Worm (Caenorhabditis elegans): ENCODE results near the gene rom-1.

ce11 chrIII:4944213-4944612 lies 37.2 kb downstream of the rom-1 start, which contains the start of gene ntl-9:
- TF ChIP-seq ceh-16 (tag; optimal IDR thresholded peaks at IDR 0.05) = no peak
- TF ChIP-seq nhr-28 (tag; optimal IDR thresholded peaks at IDR 0.05) = no peak
- no peak for TF ChIP-seq ztf-11 (tag; optimal IDR thresholded peaks at IDR 0.05)
- TF ChIP-seq skn-1 (tag; optimal IDR thresholded peaks at IDR 0.05) = no peak
- no peak for TF ChIP-seq nhr-77 (tag; optimal IDR thresholded peaks at IDR 0.05)

Measured in whole organism, L3 larva.